Fruit fly (Drosophila melanogaster) Kc167 (cell line): Measurements from ENCODE around the gene vito.

Source experiments
- Myc ChIP-seq: fragments of >200 bp; optimal IDR thresholded peaks from 2 replicates; lab custom pipeline; 2017; ENCODE audit warnings: missing external identifiers
- Sin3A ChIP-seq: fragments of >200 bp; optimal IDR thresholded peaks from 2 replicates; lab custom pipeline; 2018; ENCODE audit warnings: missing external identifiers
- psq ChIP-seq: fragments of >200 bp; optimal IDR thresholded peaks from 2 replicates; lab custom pipeline; 2017; ENCODE audit warnings: missing external identifiers
- ttk ChIP-seq: sonication (Bioruptor generic); optimal IDR thresholded peaks from 2 replicates; lab custom pipeline; 2017; ENCODE audit warnings: missing external identifiers

- no peak for TF ChIP-seq Myc (lab: Kevin White, UChicago)
- no peak for TF ChIP-seq psq (lab: Kevin White, UChicago)
- TF ChIP-seq Sin3A, result no peak
- TF ChIP-seq ttk (lab: Kevin White, UChicago), result no peak
Observed at dm6 chr3L:5809201-5809584, 32.1 kb upstream of the vito start.
